Worm (Caenorhabditis elegans) whole organism, midembryonic: ENCODE results near the gene nhr-43.

Experiments used
- T22C8.4 ChIP-seq: fragments of 200-800 bp; sonication (Bioruptor generic); IDR thresholded peaks from 2 replicates; pipeline ENCODE4 v1.3.6; 2022; ENCODE audit warnings: missing genetic modification characterization, missing compliant biosample characterization
- cog-1 ChIP-seq: sonication (generic microtip); optimal IDR thresholded peaks from 2 replicates; lab custom pipeline; 2016; ENCODE audit warnings: missing genetic modification characterization, missing compliant biosample characterization
- flt-1 ChIP-seq: fragments of 200-800 bp; sonication (Bioruptor generic); IDR thresholded peaks from 2 replicates; pipeline ENCODE4 v1.3.6; 2022; ENCODE audit warnings: missing genetic modification characterization, missing compliant biosample characterization
- klf-2 ChIP-seq: fragments of 200-800 bp; sonication (Bioruptor generic); conservative IDR thresholded peaks from 2 replicates; pipeline ENCODE4 v1.3.6; 2022; ENCODE audit warnings: missing genetic modification reagents, missing genetic modification characterization, missing compliant biosample characterization
- med-1 ChIP-seq: sonication (generic microtip); optimal IDR thresholded peaks from 2 replicates; lab custom pipeline; 2017; ENCODE audit warnings: missing genetic modification characterization, mild to moderate bottlenecking, missing compliant biosample characterization, antibody characterized with exemption, missing genetic modification reagents; ENCODE audit not compliant: insufficient read depth
- ref-1 ChIP-seq: fragments of 200-800 bp; sonication (Bioruptor generic); conservative IDR thresholded peaks from 2 replicates; pipeline ENCODE4 v1.3.6; 2022; ENCODE audit warnings: missing genetic modification reagents, missing genetic modification characterization, missing compliant biosample characterization
- tab-1 ChIP-seq: fragments of 200-800 bp; sonication (Bioruptor generic); IDR thresholded peaks from 2 replicates; pipeline ENCODE4 v1.3.6; 2022; ENCODE audit warnings: missing genetic modification characterization, missing compliant biosample characterization
- ztf-23 ChIP-seq: fragments of 200-800 bp; sonication (Bioruptor generic); IDR thresholded peaks from 2 replicates; pipeline ENCODE4 v1.3.6; 2022; ENCODE audit warnings: missing genetic modification reagents, missing genetic modification characterization, missing compliant biosample characterization
- ztf-29 ChIP-seq: fragments of 200-800 bp; sonication (Bioruptor generic); IDR thresholded peaks from 2 replicates; pipeline ENCODE4 v1.3.6; 2022; ENCODE audit warnings: missing genetic modification reagents, missing genetic modification characterization, missing compliant biosample characterization

Gene nhr-43

ce11 chrIV:11885313-11885712, 14.1 kb upstream of the nhr-43 start, which contains the start of gene let-653:
let-653 (plus strand) TSS chrIV:11885613.
- TF ChIP-seq tab-1 (GFP tag; lab: Robert Waterston, UW), result no peak
- no peak for TF ChIP-seq ztf-29
- TF ChIP-seq ref-1 (GFP tag; lab: Robert Waterston, UW), result no peak
- TF ChIP-seq cog-1 (tag; lab: Kevin White, UChicago), result no peak
- TF ChIP-seq med-1 (GFP tag; lab: Kevin White, UChicago), result no peak
- TF ChIP-seq T22C8.4 (GFP tag; lab: Robert Waterston, UW), result no peak
- no peak for TF ChIP-seq ztf-23 (GFP tag; lab: Robert Waterston, UW)
- TF ChIP-seq flt-1, result no peak
- no peak for TF ChIP-seq klf-2 (GFP tag; lab: Robert Waterston, UW)

DNA sequence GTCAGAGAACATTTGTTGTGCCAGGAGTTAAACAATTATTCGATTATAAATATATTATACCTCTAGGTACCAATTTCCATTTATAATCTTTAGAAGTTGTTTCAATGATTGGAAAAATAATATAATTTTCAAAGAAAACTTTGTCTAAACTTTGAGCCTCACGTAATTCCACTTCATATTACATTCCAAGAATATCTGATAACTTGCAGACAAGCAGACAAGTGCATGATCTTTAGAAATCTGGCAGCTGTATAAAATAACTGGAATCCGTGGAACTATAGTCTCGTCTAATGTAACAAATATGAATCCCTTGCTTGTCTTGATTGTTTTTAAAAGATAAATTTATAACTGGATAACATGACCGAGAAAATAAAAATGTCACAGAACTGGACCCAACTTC, 6.8 kb upstream of the nhr-43 start:
- no peak for TF ChIP-seq tab-1 (GFP tag; lab: Robert Waterston, UW)
- TF ChIP-seq flt-1, result no peak
- no peak for TF ChIP-seq med-1 (GFP tag; lab: Kevin White, UChicago)
- TF ChIP-seq ztf-23 (GFP tag; lab: Robert Waterston, UW), result no peak
- no peak for TF ChIP-seq klf-2 (GFP tag; lab: Robert Waterston, UW)
- TF ChIP-seq cog-1 (tag; lab: Kevin White, UChicago), result no peak
- no peak for TF ChIP-seq ref-1 (GFP tag; lab: Robert Waterston, UW)
- TF ChIP-seq T22C8.4 (GFP tag; lab: Robert Waterston, UW), result no peak
- no peak for TF ChIP-seq ztf-29

ce11 chrIV:11893336-11893735, 6.1 kb upstream of the nhr-43 start:
- TF ChIP-seq tab-1 (GFP tag; lab: Robert Waterston, UW) (no peak), ztf-29 (no peak), flt-1 (no peak), ref-1 (GFP tag; lab: Robert Waterston, UW) (no peak), med-1 (GFP tag; lab: Kevin White, UChicago) (no peak), ztf-23 (GFP tag; lab: Robert Waterston, UW) (no peak), T22C8.4 (GFP tag; lab: Robert Waterston, UW) (no peak), klf-2 (GFP tag; lab: Robert Waterston, UW) (no peak), cog-1 (tag; lab: Kevin White, UChicago) (no peak)

DNA sequence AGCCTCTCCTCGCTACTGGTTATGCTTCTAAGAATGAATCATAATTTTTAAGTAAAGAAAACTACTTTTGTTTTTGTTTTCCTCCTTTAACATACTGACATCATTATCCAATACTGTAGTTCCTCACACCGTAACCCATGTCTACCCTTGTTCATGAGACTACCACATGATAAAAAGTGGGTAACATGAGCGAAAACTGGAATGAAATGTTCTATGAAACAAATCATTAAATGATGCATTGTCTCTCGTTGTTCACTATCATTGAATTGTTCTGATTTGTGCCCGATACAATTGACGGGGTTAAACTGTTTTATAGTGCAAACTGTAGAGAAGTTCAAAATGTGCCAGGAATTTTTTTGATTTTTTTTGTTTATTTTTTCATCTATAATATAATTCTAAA, 1.7 kb upstream of the nhr-43 start:
- TF ChIP-seq flt-1 (no peak), klf-2 (GFP tag; lab: Robert Waterston, UW) (no peak), ztf-23 (GFP tag; lab: Robert Waterston, UW) (no peak), cog-1 (tag; lab: Kevin White, UChicago) (no peak), ref-1 (GFP tag; lab: Robert Waterston, UW) (no peak), med-1 (GFP tag; lab: Kevin White, UChicago) (no peak), tab-1 (GFP tag; lab: Robert Waterston, UW) (no peak), ztf-29 (no peak), T22C8.4 (GFP tag; lab: Robert Waterston, UW) (no peak)

DNA sequence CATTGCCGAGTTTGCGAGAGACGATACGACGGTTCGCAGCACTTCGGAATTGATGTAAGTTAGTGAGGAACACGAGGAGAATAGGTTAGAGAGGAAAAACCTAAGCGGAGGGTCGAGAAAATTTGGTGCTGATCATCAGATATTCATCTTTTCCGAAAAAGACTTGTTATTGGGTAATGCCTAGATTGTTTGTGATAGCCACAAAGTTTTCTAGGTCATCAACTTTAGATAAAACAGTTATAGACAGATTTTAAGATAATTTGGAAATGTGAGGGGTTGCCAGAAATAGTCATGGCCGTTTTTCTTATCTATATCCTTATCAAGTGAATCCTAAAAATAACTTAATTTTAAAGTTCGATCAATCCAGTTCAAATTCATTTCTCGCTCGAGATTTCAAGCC, 1.0 kb downstream of the nhr-43 start:
- TF ChIP-seq ztf-23 (GFP tag; lab: Robert Waterston, UW), result no peak
- no peak for TF ChIP-seq flt-1
- TF ChIP-seq med-1 (GFP tag; lab: Kevin White, UChicago), result no peak
- no peak for TF ChIP-seq klf-2 (GFP tag; lab: Robert Waterston, UW)
- TF ChIP-seq T22C8.4 (GFP tag; lab: Robert Waterston, UW), result no peak
- no peak for TF ChIP-seq ztf-29
- TF ChIP-seq tab-1 (GFP tag; lab: Robert Waterston, UW), result no peak
- TF ChIP-seq ref-1 (GFP tag; lab: Robert Waterston, UW), result no peak
- TF ChIP-seq cog-1 (tag; lab: Kevin White, UChicago), result no peak

ce11 chrIV:11901215-11901614, 1.8 kb downstream of the nhr-43 start:
- TF ChIP-seq ref-1 (GFP tag; lab: Robert Waterston, UW) (no peak), ztf-23 (GFP tag; lab: Robert Waterston, UW) (no peak), klf-2 (GFP tag; lab: Robert Waterston, UW) (no peak), T22C8.4 (GFP tag; lab: Robert Waterston, UW) (no peak), flt-1 (no peak), tab-1 (GFP tag; lab: Robert Waterston, UW) (no peak), cog-1 (tag; lab: Kevin White, UChicago) (no peak), ztf-29 (no peak), med-1 (GFP tag; lab: Kevin White, UChicago) (no peak)

DNA sequence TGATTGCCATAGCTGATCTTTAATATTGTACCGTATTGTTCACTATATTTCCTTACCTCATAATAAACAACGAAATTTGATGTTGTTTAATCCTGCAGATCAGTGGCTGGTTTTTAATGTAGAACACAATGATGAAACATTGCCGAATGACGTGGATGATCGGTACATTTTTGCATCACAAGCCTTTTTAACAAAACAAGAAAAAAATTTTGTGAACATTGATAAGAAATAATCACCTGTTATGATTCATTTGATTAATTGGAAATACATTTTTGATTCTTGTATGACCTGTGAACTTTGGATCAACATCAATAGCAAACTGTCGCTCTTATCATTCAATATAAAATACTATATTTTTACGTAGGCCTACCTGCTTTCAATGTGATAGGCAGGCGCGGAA, 3.4 kb downstream of the nhr-43 start:
- no peak for TF ChIP-seq ref-1 (GFP tag; lab: Robert Waterston, UW)
- no peak for TF ChIP-seq T22C8.4 (GFP tag; lab: Robert Waterston, UW)
- no peak for TF ChIP-seq klf-2 (GFP tag; lab: Robert Waterston, UW)
- no peak for TF ChIP-seq cog-1 (tag; lab: Kevin White, UChicago)
- no peak for TF ChIP-seq med-1 (GFP tag; lab: Kevin White, UChicago)
- no peak for TF ChIP-seq ztf-29
- no peak for TF ChIP-seq ztf-23 (GFP tag; lab: Robert Waterston, UW)
- no peak for TF ChIP-seq flt-1
- TF ChIP-seq tab-1 (GFP tag; lab: Robert Waterston, UW), result no peak

- TF ChIP-seq T22C8.4 (GFP tag; lab: Robert Waterston, UW) (no peak), flt-1 (no peak), ztf-23 (GFP tag; lab: Robert Waterston, UW) (no peak), klf-2 (GFP tag; lab: Robert Waterston, UW) (no peak), tab-1 (GFP tag; lab: Robert Waterston, UW) (no peak), med-1 (GFP tag; lab: Kevin White, UChicago) (no peak), cog-1 (tag; lab: Kevin White, UChicago) (no peak), ztf-29 (no peak), ref-1 (GFP tag; lab: Robert Waterston, UW) (no peak)
These were observed 4.3 kb downstream of the nhr-43 start for ce11 chrIV:11903676-11904075.

- TF ChIP-seq klf-2 (GFP tag; lab: Robert Waterston, UW) (no peak), T22C8.4 (GFP tag; lab: Robert Waterston, UW) (no peak), tab-1 (GFP tag; lab: Robert Waterston, UW) (no peak), ref-1 (GFP tag; lab: Robert Waterston, UW) (no peak), ztf-23 (GFP tag; lab: Robert Waterston, UW) (no peak), flt-1 (no peak), ztf-29 (no peak), cog-1 (tag; lab: Kevin White, UChicago) (no peak)
These were observed 9.3 kb downstream of the nhr-43 start for ce11 chrIV:11908733-11909132.
